Fruit fly (Drosophila melanogaster) whole organism, wandering third instar larva: ENCODE data around the gene CG16820.

Experiments used
- Dif ChIP-seq: fragments of 200-275, 200-300 bp; sonication (Bioruptor generic); optimal IDR thresholded peaks from 2 replicates; lab custom pipeline; 2018; ENCODE audit warnings: missing biosample characterization, missing genetic modification characterization; ENCODE audit not compliant: partially characterized antibody
- Hr78 ChIP-seq: fragments of >200 bp; optimal IDR thresholded peaks from 2 replicates; lab custom pipeline; 2017; ENCODE audit warnings: missing biosample characterization, missing genetic modification characterization
- Jra ChIP-seq: sonication (Bioruptor generic); optimal IDR thresholded peaks from 2 replicates; lab custom pipeline; 2016; ENCODE audit warnings: missing biosample characterization, missing genetic modification characterization
- OdsH ChIP-seq: fragments of 200-800 bp; sonication (Bioruptor generic); optimal IDR thresholded peaks from 2 replicates; lab custom pipeline; 2016; ENCODE audit warnings: missing biosample characterization, mild to moderate bottlenecking, missing genetic modification characterization
- Vsx2 ChIP-seq: fragments of 200-300, 225-300 bp; sonication (Bioruptor generic); optimal IDR thresholded peaks from 2 replicates; lab custom pipeline; 2018; ENCODE audit warnings: missing biosample characterization, missing genetic modification characterization; ENCODE audit not compliant: partially characterized antibody
- dmrt93B ChIP-seq: fragments of 200-800 bp; sonication (Bioruptor generic); optimal IDR thresholded peaks from 2 replicates; lab custom pipeline; 2018; ENCODE audit warnings: missing biosample characterization, mild to moderate bottlenecking, missing genetic modification characterization
- fru ChIP-seq: fragments of 200-800 bp; sonication (Bioruptor generic); optimal IDR thresholded peaks from 3 replicates; lab custom pipeline; 2016; ENCODE audit warnings: missing biosample characterization, mild to moderate bottlenecking, missing genetic modification characterization
- h ChIP-seq: fragments of 200-800 bp; sonication (Bioruptor generic); optimal IDR thresholded peaks from 3 replicates; lab custom pipeline; 2016; ENCODE audit warnings: missing biosample characterization, mild to moderate bottlenecking, missing genetic modification characterization
- pan ChIP-seq: fragments of >200 bp; optimal IDR thresholded peaks from 2 replicates; lab custom pipeline; 2017
- tai ChIP-seq: sonication (Bioruptor generic); optimal IDR thresholded peaks from 2 replicates; lab custom pipeline; 2016; ENCODE audit warnings: missing biosample characterization, missing genetic modification characterization
- usp ChIP-seq: fragments of >200 bp; optimal IDR thresholded peaks from 2 replicates; lab custom pipeline; 2017; ENCODE audit warnings: missing biosample characterization, missing genetic modification characterization

DNA sequence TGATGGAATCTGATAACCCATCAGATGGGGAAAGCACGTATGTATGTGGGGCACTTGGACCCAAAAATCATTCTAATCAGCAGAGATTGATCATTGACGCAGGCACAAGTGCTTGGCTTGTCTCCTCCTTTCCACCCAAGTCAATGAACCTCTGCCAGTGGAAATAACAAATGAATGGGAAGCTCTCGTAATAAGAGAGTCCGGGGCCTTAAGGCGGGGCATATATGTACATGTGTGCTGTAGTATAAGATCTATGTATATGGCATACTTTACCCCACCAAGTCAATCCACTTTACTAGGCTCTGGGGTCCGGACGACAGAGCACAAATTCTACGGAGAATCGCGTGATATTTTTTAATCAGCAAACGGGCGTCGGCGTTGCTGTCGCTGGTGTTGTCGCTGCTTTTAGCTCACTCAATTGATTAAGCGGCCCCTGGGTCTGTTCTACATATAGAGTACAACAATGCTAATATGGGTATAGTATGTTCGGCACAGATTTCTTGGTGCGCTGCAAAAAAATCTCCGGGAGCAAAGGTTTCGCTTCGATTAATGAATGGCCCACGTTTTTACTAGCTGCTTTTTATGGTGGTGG, 39.9 kb upstream of the CG16820 start:
- no peak for TF ChIP-seq fru (GFP tag; lab: Kevin White, UChicago)
- no peak for TF ChIP-seq pan
- no peak for TF ChIP-seq tai
- no peak for TF ChIP-seq Hr78 (GFP tag; lab: Kevin White, UChicago)
- TF ChIP-seq OdsH (GFP tag; lab: Kevin White, UChicago), result peak; percentile 13
- TF ChIP-seq usp, result no peak
- TF ChIP-seq dmrt93B, result no peak
- TF ChIP-seq h (GFP tag; lab: Kevin White, UChicago), result peak; percentile 42
- no peak for TF ChIP-seq Dif
- TF ChIP-seq Jra, result no peak
- no peak for TF ChIP-seq Vsx2
